Worm (Caenorhabditis elegans) whole organism, L4 larva: ENCODE data around the gene F28H6.6.
A peak's percentile ranks its signal among the peaks of the same experiment; 100 is the strongest.

Experiments used
- D1046.2 ChIP-seq: fragments of 200-800 bp; sonication (Bioruptor generic); IDR thresholded peaks from 2 replicates; pipeline ENCODE4 v1.3.6; 2022; ENCODE audit warnings: missing genetic modification characterization, missing compliant biosample characterization
- F49E8.2 ChIP-seq: sonication (generic microtip); optimal IDR thresholded peaks from 2 replicates; lab custom pipeline; 2016; ENCODE audit warnings: missing compliant biosample characterization, mild to moderate bottlenecking, missing genetic modification characterization, borderline replicate concordance
- ama-1 ChIP-seq: fragments of 150-350 bp; optimal IDR thresholded peaks from 2 replicates; lab custom pipeline; 2014; ENCODE audit warnings: inconsistent platforms, mixed read lengths
- attf-4 ChIP-seq: sonication (generic microtip); optimal IDR thresholded peaks from 3 replicates; lab custom pipeline; 2017; ENCODE audit warnings: missing biosample characterization, missing genetic modification characterization
- ceh-82 ChIP-seq: sonication (generic microtip); optimal IDR thresholded peaks from 2 replicates; lab custom pipeline; 2017; ENCODE audit warnings: missing biosample characterization, missing genetic modification characterization
- dve-1 ChIP-seq: sonication (generic microtip); optimal IDR thresholded peaks from 2 replicates; lab custom pipeline; 2017; ENCODE audit warnings: antibody characterized with exemption, mild to moderate bottlenecking, missing genetic modification characterization, missing compliant biosample characterization; ENCODE audit not compliant: insufficient read depth
- nhr-77 ChIP-seq: fragments of 150-350 bp; optimal IDR thresholded peaks from 2 replicates; lab custom pipeline; 2014; ENCODE audit warnings: missing biosample characterization, missing genetic modification characterization
- unc-62 ChIP-seq, 3 experiments: fragments of 150-350 bp in 1 of 3; sonication (generic microtip); optimal IDR thresholded peaks in 2 of 3; peaks in 1 of 3; 1 replicate in 1 of 3; 2 replicates in 2 of 3; lab custom pipeline; 2014 to 2017; ENCODE audit warnings: missing biosample characterization in 3 of 3, missing genetic modification characterization in 3 of 3, missing genetic modification reagents in 3 of 3, missing genotype in 1 of 3

DNA sequence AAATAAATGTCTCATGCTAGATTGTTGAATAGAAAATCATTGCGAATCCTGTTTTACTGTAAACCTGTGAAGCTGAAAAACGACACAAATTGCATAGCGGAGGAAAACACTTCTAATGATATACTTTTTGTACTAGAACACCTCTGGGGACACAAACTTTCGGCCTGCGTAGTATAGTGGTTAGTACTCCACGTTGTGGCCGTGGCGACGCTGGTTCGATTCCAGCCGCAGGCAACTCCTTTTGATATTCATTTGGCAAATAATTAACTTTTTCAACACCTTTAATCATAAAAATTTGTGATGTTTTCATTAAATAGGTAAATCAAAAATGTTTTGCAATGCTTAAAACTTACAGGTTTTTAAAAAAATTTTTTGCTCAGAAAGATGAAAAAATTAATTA is 9.2 kb upstream of the F28H6.6 start:
- TF ChIP-seq ceh-82 (tag; lab: Kevin White, UChicago) (no peak), ama-1 (lab: Kevin White, UChicago) (no peak), D1046.2 (GFP tag; lab: Robert Waterston, UW) (0 out of 2 replicates have a peak, but pooled peaks have one; percentile 10), dve-1 (tag; lab: Kevin White, UChicago) (peak; percentile 49), attf-4 (no peak), nhr-77 (tag; lab: Kevin White, UChicago) (no peak), unc-62 (GFP tag; optimal IDR thresholded peaks at IDR 0.05 in 1 of 2; lab: Kevin White, UChicago) (no peak), unc-62 (tag; optimal IDR thresholded peaks at IDR 0.05; lab: Kevin White, UChicago) (no peak), F49E8.2 (tag; lab: Kevin White, UChicago) (no peak)
